Worm (Caenorhabditis elegans): ENCODE results near the gene snet-1.

snet-1 gene

ce11 chrX:3645924-3646323 is 22.8 kb downstream of the snet-1 start:
- TF ChIP-seq lin-11 (tag; optimal IDR thresholded peaks at IDR 0.05) = no peak
- peak; percentile 9 for TF ChIP-seq ama-1 (optimal IDR thresholded peaks at IDR 0.05)

ce11 chrX:3644796-3645195 is 23.9 kb downstream of the snet-1 start, which contains the start of gene tmem-24:
TSS of gene tmem-24 (minus strand) at chrX:3644896.
- TF ChIP-seq ama-1 (optimal IDR thresholded peaks at IDR 0.05) (no peak), C38D4.7 (GFP tag; optimal IDR thresholded peaks at IDR 0.05) (no peak), ceh-24 (tag; optimal IDR thresholded peaks at IDR 0.05) (no peak), ceh-6 (GFP tag; optimal IDR thresholded peaks at IDR 0.05) (no peak), ceh-48 (tag; optimal IDR thresholded peaks at IDR 0.05) (no peak), rnt-1 (tag; optimal IDR thresholded peaks at IDR 0.05) (no peak), eyg-1 (tag; optimal IDR thresholded peaks at IDR 0.05) (no peak), K09A11.1 (tag; optimal IDR thresholded peaks at IDR 0.05; ENCODE audit: insufficient read depth) (no peak), zip-5 (tag; optimal IDR thresholded peaks at IDR 0.05) (no peak), nhr-232 (tag; optimal IDR thresholded peaks at IDR 0.05) (no peak), hlh-15 (tag; optimal IDR thresholded peaks at IDR 0.05) (no peak), pros-1 (tag; optimal IDR thresholded peaks at IDR 0.05) (no peak), C08G9.2 (tag; optimal IDR thresholded peaks at IDR 0.05) (no peak), pha-4 (tag; optimal IDR thresholded peaks at IDR 0.05) (no peak), dve-1 (tag; optimal IDR thresholded peaks at IDR 0.05) (no peak), unc-3 (GFP tag; conservative IDR thresholded peaks at IDR 0.05) (no peak), unc-3 (tag; optimal IDR thresholded peaks at IDR 0.05) (no peak), unc-86 (tag; optimal IDR thresholded peaks at IDR 0.05) (no peak), madf-2 (tag; optimal IDR thresholded peaks at IDR 0.05) (no peak), ets-4 (tag; optimal IDR thresholded peaks at IDR 0.05) (no peak)

ce11 chrX:3634782-3635181 is 34.0 kb downstream of the snet-1 start:
- peak; percentile 66 for TF ChIP-seq unc-42 (tag; optimal IDR thresholded peaks at IDR 0.05)
- TF ChIP-seq che-1 (tag; optimal IDR thresholded peaks at IDR 0.05) = no peak
- TF ChIP-seq hlh-15 (tag; optimal IDR thresholded peaks at IDR 0.05) = no peak
- TF ChIP-seq hlh-30 (tag; optimal IDR thresholded peaks at IDR 0.05; ENCODE audit: insufficient read depth) = no peak
- no peak for TF ChIP-seq zip-5 (tag; optimal IDR thresholded peaks at IDR 0.05)
- no peak for TF ChIP-seq fkh-6 (tag; optimal IDR thresholded peaks at IDR 0.05)
- no peak for TF ChIP-seq pha-2 (tag; optimal IDR thresholded peaks at IDR 0.05)

- TF ChIP-seq pros-1 (tag; optimal IDR thresholded peaks at IDR 0.05) (no peak), unc-42 (tag; optimal IDR thresholded peaks at IDR 0.05) (no peak), eyg-1 (tag; optimal IDR thresholded peaks at IDR 0.05) (no peak), ahr-1 (tag; optimal IDR thresholded peaks at IDR 0.05) (no peak)
Observed at ce11 chrX:3633654-3634053, 35.1 kb downstream of the snet-1 start, which contains the start of gene gst-11. TSS of gene gst-11 (minus strand) at chrX:3633754.

- TF ChIP-seq rnt-1 (tag; optimal IDR thresholded peaks at IDR 0.05) = peak; percentile 23
- no peak for TF ChIP-seq tbx-7 (tag; optimal IDR thresholded peaks at IDR 0.05)
- peak; percentile 20 for TF ChIP-seq elt-4 (tag; optimal IDR thresholded peaks at IDR 0.05)
Observed at ce11 chrX:3631550-3631949, 37.2 kb downstream of the snet-1 start.

ce11 chrX:3630090-3630489 is 38.7 kb downstream of the snet-1 start:
- TF ChIP-seq npax-4 (tag; optimal IDR thresholded peaks at IDR 0.05) (no peak), K09A11.1 (tag; optimal IDR thresholded peaks at IDR 0.05; ENCODE audit: insufficient read depth) (no peak), sdc-2 (tag; optimal IDR thresholded peaks at IDR 0.05) (no peak), che-1 (tag; optimal IDR thresholded peaks at IDR 0.05) (no peak), hlh-6 (tag; optimal IDR thresholded peaks at IDR 0.05) (no peak), fax-1 (tag; optimal IDR thresholded peaks at IDR 0.05) (no peak), pha-2 (tag; optimal IDR thresholded peaks at IDR 0.05) (no peak), ceh-24 (tag; optimal IDR thresholded peaks at IDR 0.05) (no peak), pag-3 (tag; optimal IDR thresholded peaks at IDR 0.05; ENCODE audit: borderline replicate concordance) (no peak)

Data from whole organism, late embryonic.